Fruit fly (Drosophila melanogaster): ENCODE measurements around the gene Rev1.

Rev1 gene

DNA sequence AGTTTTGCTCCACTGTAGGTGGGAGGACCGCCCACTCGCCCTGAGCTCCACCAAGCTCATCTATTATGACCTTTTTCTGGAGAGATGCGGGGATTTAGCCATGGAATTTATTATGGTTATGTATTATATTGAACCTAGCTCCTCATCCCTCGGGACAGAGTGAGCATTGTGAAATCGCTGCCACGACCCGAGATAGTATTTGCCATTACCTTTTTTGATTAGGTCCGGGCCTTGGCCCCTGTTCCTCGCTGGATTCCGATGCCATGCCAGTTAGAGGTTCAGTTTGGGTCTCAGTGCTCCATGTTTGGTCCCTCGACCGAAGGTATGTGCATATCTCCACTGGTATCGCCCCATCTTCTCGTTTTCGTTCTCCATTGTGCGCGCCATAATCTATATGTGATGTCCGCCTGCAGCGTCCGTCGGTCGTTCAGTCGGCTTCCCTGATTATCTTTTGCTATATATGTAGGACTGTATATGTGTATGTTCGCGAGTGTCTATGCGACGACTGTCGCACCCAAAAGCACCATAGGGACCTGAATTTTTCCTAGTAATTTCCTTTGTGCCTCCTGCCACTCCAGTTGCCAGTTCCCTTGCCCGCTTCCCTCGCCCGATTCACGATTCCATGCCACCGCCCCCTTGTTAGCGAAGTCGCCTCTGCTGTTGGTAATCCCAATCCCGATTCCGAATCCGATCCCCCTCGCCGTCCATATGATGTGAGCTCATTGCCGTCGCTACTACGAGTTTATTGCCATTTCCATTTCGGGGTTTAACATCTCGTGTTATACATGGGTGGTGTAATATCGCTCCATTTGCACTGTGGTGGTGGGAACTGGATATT is 47.9 kb downstream of the Rev1 start (continued):
- TF ChIP-seq inv (GFP tag; IDR thresholded peaks at IDR 0.05; ENCODE audit: partially characterized antibody) (no peak), gcm2 (GFP tag; optimal IDR thresholded peaks at IDR 0.05) (no peak), lilli (GFP tag; optimal IDR thresholded peaks at IDR 0.05) (no peak), Gug (GFP tag; IDR thresholded peaks at IDR 0.05) (no peak), CG14050 (GFP tag; IDR thresholded peaks at IDR 0.05) (no peak), chinmo (GFP tag; IDR thresholded peaks at IDR 0.05; ENCODE audit: partially characterized antibody) (no peak), Sry-β (GFP tag; optimal IDR thresholded peaks at IDR 0.05) (no peak), CG32532 (GFP tag; IDR thresholded peaks at IDR 0.05) (no peak), CG4282 (GFP tag; optimal IDR thresholded peaks at IDR 0.05) (no peak), CG11696 (GFP tag; IDR thresholded peaks at IDR 0.05) (no peak), fd96Cb (tag; optimal IDR thresholded peaks at IDR 0.05) (no peak), CG1603 (tag; optimal IDR thresholded peaks at IDR 0.05) (no peak), ranshi (GFP tag; IDR thresholded peaks at IDR 0.05) (no peak), Dbx (GFP tag; IDR thresholded peaks at IDR 0.05) (no peak), crol (GFP tag; IDR thresholded peaks at IDR 0.05) (peak; percentile 33; the same call in 1 of the 2 replicates), Oaz (GFP tag; IDR thresholded peaks at IDR 0.05) (no peak), Atf-2 (GFP tag; optimal IDR thresholded peaks at IDR 0.05) (no peak), CG2202 (tag; optimal IDR thresholded peaks at IDR 0.05) (no peak), CG17612 (GFP tag; IDR thresholded peaks at IDR 0.05) (no peak)

DNA sequence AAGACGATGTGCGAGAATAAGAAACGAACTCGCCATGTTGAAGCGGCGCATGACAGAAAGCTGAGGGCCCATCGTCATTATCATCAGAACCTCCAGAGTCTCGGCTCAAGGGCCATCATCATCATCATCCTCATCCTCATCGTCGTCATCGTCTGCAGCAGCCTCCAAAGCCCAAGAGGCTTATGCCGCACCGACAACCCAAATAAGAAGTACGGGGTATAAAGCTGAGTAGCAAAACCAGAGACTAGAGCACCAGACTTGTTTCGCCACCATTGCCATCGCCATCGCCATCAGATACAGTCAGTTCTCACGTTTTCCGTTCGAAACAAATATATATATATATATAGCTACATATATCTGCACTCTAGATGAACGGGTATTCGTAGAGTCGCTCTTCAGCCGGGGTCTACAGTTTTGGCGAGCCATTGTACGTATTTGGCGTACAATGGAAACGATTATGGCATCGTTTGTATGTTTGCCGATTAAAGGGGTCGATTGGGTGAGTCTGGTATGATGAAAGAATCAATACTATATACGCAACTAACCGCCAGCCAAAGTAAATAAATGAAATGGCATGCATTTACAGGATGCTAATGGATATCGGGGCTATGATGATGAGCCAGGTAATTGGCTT is 49.1 kb downstream of the Rev1 start:
- no peak for TF ChIP-seq CG7372 (GFP tag; IDR thresholded peaks at IDR 0.05)
- no peak for TF ChIP-seq CG10565 (GFP tag; optimal IDR thresholded peaks at IDR 0.05)
- TF ChIP-seq row (GFP tag; IDR thresholded peaks at IDR 0.05) = 0 out of 3 replicates have a peak, but pooled peaks have one; percentile 1
- TF ChIP-seq sens (GFP tag) = peak; percentile 42
- TF ChIP-seq CG13123 (GFP tag; optimal IDR thresholded peaks at IDR 0.05) = no peak
- no peak for TF ChIP-seq Hmr (GFP tag; optimal IDR thresholded peaks at IDR 0.05)
- peak; percentile 100 for TF ChIP-seq CG13894 (tag; optimal IDR thresholded peaks at IDR 0.05)
- TF ChIP-seq Deaf1 (tag; optimal IDR thresholded peaks at IDR 0.05) = peak; percentile 23

DNA sequence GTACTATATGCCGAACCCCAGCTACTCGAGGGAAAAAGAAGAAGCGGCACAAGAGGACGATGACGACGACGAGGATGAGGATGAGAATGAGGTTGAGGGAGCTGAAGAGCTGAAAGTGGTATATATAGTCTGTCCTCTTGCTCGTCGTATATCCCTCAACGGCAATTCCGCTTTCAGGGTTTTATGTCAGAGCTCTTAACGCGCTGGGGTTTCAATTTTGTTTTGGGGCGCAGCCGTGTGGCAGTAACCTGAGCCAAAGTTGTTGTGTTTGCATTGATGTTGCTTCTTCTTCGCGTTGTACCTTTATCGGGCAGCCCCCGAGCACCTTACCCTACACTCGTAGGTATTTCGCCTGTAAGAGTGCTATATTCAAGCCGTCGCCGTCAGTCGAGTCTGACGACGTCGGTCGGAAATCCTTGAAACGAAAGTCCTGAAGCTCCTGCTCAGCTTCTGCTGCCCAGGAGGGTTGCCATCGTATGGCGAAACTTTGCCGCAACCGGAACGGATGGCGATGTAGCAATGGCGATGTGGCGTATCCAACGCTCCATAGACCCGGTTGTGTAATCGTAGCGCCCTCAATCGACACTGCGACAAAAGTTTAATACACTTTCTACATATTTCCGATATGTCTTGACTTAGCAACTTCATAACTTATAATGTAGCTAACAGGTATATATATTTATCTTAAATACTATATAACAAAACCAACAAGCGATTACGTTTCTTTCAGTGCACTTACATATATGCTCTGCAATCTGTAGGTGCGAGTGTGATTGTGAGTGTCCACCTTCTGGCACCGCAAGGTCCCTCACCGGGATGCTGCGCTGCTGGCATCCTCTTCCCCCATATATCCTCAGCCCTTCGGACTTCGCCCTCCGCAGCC is 50.7 kb downstream of the Rev1 start:
- TF ChIP-seq dysf (GFP tag; IDR thresholded peaks at IDR 0.05) (peak; percentile 56), caup (GFP tag; optimal IDR thresholded peaks at IDR 0.05; ENCODE audit: severe bottlenecking) (peak; percentile 24), CG31224 (GFP tag; IDR thresholded peaks at IDR 0.05) (no peak), CG31441 (GFP tag; IDR thresholded peaks at IDR 0.05) (peak; percentile 45; the same call in 1 of the 2 replicates), CTCF (GFP tag; optimal IDR thresholded peaks at IDR 0.05) (no peak), ase (GFP tag; IDR thresholded peaks at IDR 0.05) (peak; percentile 61; the same call in 1 of the 3 replicates), sisA (GFP tag; IDR thresholded peaks at IDR 0.05) (peak; percentile 45), cas (GFP tag; IDR thresholded peaks at IDR 0.05) (no peak), CG6689 (GFP tag; IDR thresholded peaks at IDR 0.05) (peak; percentile 60), E2f2 (GFP tag; IDR thresholded peaks at IDR 0.05) (0 out of 2 replicates have a peak, but pooled peaks have one; percentile 7), CG15514 (GFP tag; optimal IDR thresholded peaks at IDR 0.05) (peak; percentile 5), CG4424 (GFP tag; optimal IDR thresholded peaks at IDR 0.05) (peak; percentile 15), knrl (GFP tag; IDR thresholded peaks at IDR 0.05; ENCODE audit: partially characterized antibody) (no peak), lbe (GFP tag; optimal IDR thresholded peaks at IDR 0.05) (no peak), CG3407 (GFP tag; optimal IDR thresholded peaks at IDR 0.05) (peak; percentile 30), slbo (GFP tag; IDR thresholded peaks at IDR 0.05) (peak; percentile 50; the same call in 1 of the 2 replicates), CG5245 (GFP tag; optimal IDR thresholded peaks at IDR 0.05) (peak; percentile 4), Ptx1 (GFP tag; IDR thresholded peaks at IDR 0.05) (peak; percentile 60), tio (GFP tag; optimal IDR thresholded peaks at IDR 0.05) (no peak), Sry-β (GFP tag; optimal IDR thresholded peaks at IDR 0.05) (no peak)
